Fruit fly (Drosophila melanogaster) whole organism, embryonic: ENCODE measurements around the gene mirr.

ENCODE experiments used
- ATbp ChIP-seq: fragments of 200-800 bp; sonication (Bioruptor generic); optimal IDR thresholded peaks from 2 replicates; lab custom pipeline; 2017; ENCODE audit warnings: missing biosample characterization, mild to moderate bottlenecking, missing genetic modification characterization, missing genetic modification reagents
- Blimp-1 ChIP-seq: fragments of 200-800 bp; sonication (Bioruptor generic); optimal IDR thresholded peaks from 3 replicates; lab custom pipeline; 2018; ENCODE audit warnings: missing biosample characterization, missing genetic modification characterization, mild to moderate bottlenecking, moderate library complexity, missing genetic modification reagents
- CG11695 ChIP-seq: fragments of 200-800 bp; sonication (Bioruptor generic); IDR thresholded peaks from 3 replicates; pipeline ENCODE4 v1.3.6; 2022; ENCODE audit warnings: missing biosample characterization, missing genetic modification characterization
- CG11723 ChIP-seq: fragments of 200-800 bp; sonication (Bioruptor generic); optimal IDR thresholded peaks from 2 replicates; lab custom pipeline; 2017; ENCODE audit warnings: missing biosample characterization, mild to moderate bottlenecking, missing genetic modification characterization
- CG12659 ChIP-seq: fragments of 200-800 bp; sonication (Bioruptor generic); optimal IDR thresholded peaks from 3 replicates; lab custom pipeline; 2017; ENCODE audit warnings: mild to moderate bottlenecking, missing biosample characterization, missing genetic modification reagents, missing genetic modification characterization
- CG1529 ChIP-seq: fragments of 200-800 bp; sonication (Bioruptor generic); optimal IDR thresholded peaks from 3 replicates; lab custom pipeline; 2018; ENCODE audit warnings: missing biosample characterization, missing genetic modification characterization
- CG17186 ChIP-seq: fragments of 200-800 bp; sonication (Bioruptor generic); optimal IDR thresholded peaks from 3 replicates; lab custom pipeline; 2017; ENCODE audit warnings: missing biosample characterization, missing genetic modification reagents, missing genetic modification characterization
- CG17361 ChIP-seq: fragments of 200-800 bp; sonication (Bioruptor generic); IDR thresholded peaks from 3 replicates; pipeline ENCODE4 v1.3.6; 2022; ENCODE audit warnings: missing biosample characterization, missing genetic modification characterization
- CG17385 ChIP-seq: fragments of 200-800 bp; sonication (Bioruptor generic); optimal IDR thresholded peaks from 3 replicates; lab custom pipeline; 2018; ENCODE audit warnings: missing biosample characterization, mild to moderate bottlenecking, missing genetic modification characterization
- CG17802 ChIP-seq: fragments of 200-800 bp; sonication (Bioruptor generic); optimal IDR thresholded peaks from 2 replicates; lab custom pipeline; 2018; ENCODE audit warnings: missing biosample characterization, mild to moderate bottlenecking, missing genetic modification characterization, moderate library complexity
- CG1792 ChIP-seq: fragments of 200-800 bp; sonication (Bioruptor generic); optimal IDR thresholded peaks from 2 replicates; lab custom pipeline; 2016; ENCODE audit warnings: missing biosample characterization, missing genetic modification characterization
- CG18262 ChIP-seq: fragments of 200-800 bp; optimal IDR thresholded peaks from 3 replicates; lab custom pipeline; 2019; ENCODE audit warnings: missing biosample characterization, mild to moderate bottlenecking, missing genetic modification characterization, moderate library complexity
- CG2875 ChIP-seq: fragments of 200-800 bp; sonication (Bioruptor generic); optimal IDR thresholded peaks from 2 replicates; lab custom pipeline; 2017; ENCODE audit warnings: missing biosample characterization, mild to moderate bottlenecking, missing genetic modification characterization, missing genetic modification reagents
- CG30431 ChIP-seq: fragments of 200-800 bp; sonication (Bioruptor generic); optimal IDR thresholded peaks from 2 replicates; lab custom pipeline; 2017; ENCODE audit warnings: missing biosample characterization, missing genetic modification characterization
- CG31365 ChIP-seq: fragments of 200-800 bp; sonication (Bioruptor generic); optimal IDR thresholded peaks from 2 replicates; lab custom pipeline; 2018; ENCODE audit warnings: missing biosample characterization, mild to moderate bottlenecking, missing genetic modification characterization
- CG8359 ChIP-seq: fragments of 200-800 bp; sonication (Bioruptor generic); optimal IDR thresholded peaks from 2 replicates; lab custom pipeline; 2017; ENCODE audit warnings: missing biosample characterization, mild to moderate bottlenecking, missing genetic modification characterization, borderline replicate concordance
- CG9797 ChIP-seq: fragments of 200-800 bp; sonication (Bioruptor generic); optimal IDR thresholded peaks from 3 replicates; lab custom pipeline; 2018; ENCODE audit warnings: missing biosample characterization, mild to moderate bottlenecking, missing genetic modification characterization
- Camta ChIP-seq: fragments of 200-800 bp; sonication (Bioruptor generic); optimal IDR thresholded peaks from 2 replicates; lab custom pipeline; 2016; ENCODE audit warnings: missing biosample characterization, missing genetic modification characterization
- D19A ChIP-seq: fragments of 200-800 bp; optimal IDR thresholded peaks from 3 replicates; lab custom pipeline; 2019; ENCODE audit warnings: missing biosample characterization, mild to moderate bottlenecking, missing genetic modification characterization, moderate library complexity
- Dll ChIP-seq: fragments of 200-800 bp; sonication (Bioruptor generic); IDR thresholded peaks from 4 replicates; pipeline ENCODE4 v1.3.6; 2022; ENCODE audit warnings: missing biosample characterization, missing genetic modification characterization; ENCODE audit not compliant: partially characterized antibody
- HmgZ ChIP-seq: fragments of 200-800 bp; sonication (Bioruptor generic); optimal IDR thresholded peaks from 2 replicates; lab custom pipeline; 2018; ENCODE audit warnings: missing biosample characterization, mild to moderate bottlenecking, missing genetic modification characterization
- Kr ChIP-seq: fragments of 200-800 bp; sonication (Bioruptor generic); optimal IDR thresholded peaks from 2 replicates; lab custom pipeline; 2017; ENCODE audit warnings: missing biosample characterization, mild to moderate bottlenecking, missing genetic modification characterization
- Lhr ChIP-seq: fragments of 200-800 bp; sonication (Bioruptor generic); optimal IDR thresholded peaks from 3 replicates; lab custom pipeline; 2017; ENCODE audit warnings: mild to moderate bottlenecking, missing biosample characterization, missing genetic modification reagents, missing genetic modification characterization
- Mes4 ChIP-seq: fragments of 200-800 bp; sonication (Bioruptor generic); optimal IDR thresholded peaks from 2 replicates; lab custom pipeline; 2016; ENCODE audit warnings: missing biosample characterization, missing genetic modification characterization
- Myb ChIP-seq: fragments of 200-800 bp; sonication (Bioruptor generic); optimal IDR thresholded peaks from 2 replicates; lab custom pipeline; 2016; ENCODE audit warnings: missing biosample characterization, missing genetic modification characterization
- NK7.1 ChIP-seq: fragments of 200-800 bp; sonication (Bioruptor generic); optimal IDR thresholded peaks from 3 replicates; lab custom pipeline; 2016; ENCODE audit warnings: missing biosample characterization, missing genetic modification characterization
- Optix ChIP-seq: fragments of 200-800 bp; sonication (Bioruptor generic); IDR thresholded peaks from 3 replicates; pipeline ENCODE4 v1.3.6; 2022; ENCODE audit warnings: missing biosample characterization, missing genetic modification characterization
- PHDP ChIP-seq: fragments of 200-800 bp; sonication (Bioruptor generic); optimal IDR thresholded peaks from 3 replicates; lab custom pipeline; 2018; ENCODE audit warnings: missing biosample characterization, mild to moderate bottlenecking, missing genetic modification characterization, moderate library complexity
- Ravus ChIP-seq: fragments of 200-800 bp; sonication (Bioruptor generic); IDR thresholded peaks from 2 replicates; pipeline ENCODE4 v1.3.6; 2022; ENCODE audit warnings: missing biosample characterization, missing genetic modification characterization
- ash1 ChIP-seq: fragments of 200-800 bp; sonication (Bioruptor generic); optimal IDR thresholded peaks from 2 replicates; lab custom pipeline; 2018; ENCODE audit warnings: missing biosample characterization, mild to moderate bottlenecking, missing genetic modification characterization
- ci ChIP-seq: fragments of 200-800 bp; sonication (Bioruptor generic); IDR thresholded peaks from 3 replicates; pipeline ENCODE4 v1.3.6; 2022; ENCODE audit warnings: missing biosample characterization, missing genetic modification characterization
- croc ChIP-seq: fragments of 200-800 bp; sonication (Bioruptor generic); conservative IDR thresholded peaks from 3 replicates; pipeline ENCODE4 v1.3.6; 2022; ENCODE audit warnings: missing biosample characterization, missing genetic modification characterization
- fd3F ChIP-seq: fragments of 200-800 bp; sonication (Bioruptor generic); optimal IDR thresholded peaks from 2 replicates; lab custom pipeline; 2018; ENCODE audit warnings: missing biosample characterization, mild to moderate bottlenecking, missing genetic modification characterization, moderate library complexity
- gcm ChIP-seq: fragments of 200-800 bp; sonication (Bioruptor generic); optimal IDR thresholded peaks from 2 replicates; lab custom pipeline; 2019; ENCODE audit warnings: missing biosample characterization, mild to moderate bottlenecking, missing genetic modification characterization, moderate library complexity
- kah ChIP-seq: fragments of 200-800 bp; sonication (Bioruptor generic); optimal IDR thresholded peaks from 2 replicates; lab custom pipeline; 2018; ENCODE audit warnings: missing biosample characterization, mild to moderate bottlenecking, missing genetic modification characterization
- kni ChIP-seq: fragments of 200-800 bp; sonication (Bioruptor generic); optimal IDR thresholded peaks from 3 replicates; lab custom pipeline; 2017; ENCODE audit warnings: mild to moderate bottlenecking, missing biosample characterization, missing genetic modification reagents, missing genetic modification characterization
- lov ChIP-seq, 2 experiments: fragments of 200-800 bp in 1 of 2; fragments of >200 bp in 1 of 2; sonication (Bioruptor generic) in 1 of 2; IDR thresholded peaks in 1 of 2; optimal IDR thresholded peaks in 1 of 2; 2 replicates in 1 of 2; 3 replicates in 1 of 2; pipeline versions ENCODE4 v1.3.6 to Lab custom; 2017 to 2022; ENCODE audit warnings: missing biosample characterization in 1 of 2, missing genetic modification characterization in 1 of 2
- onecut ChIP-seq: fragments of 200-800 bp; sonication (Bioruptor generic); IDR thresholded peaks from 2 replicates; pipeline ENCODE4 v1.3.6; 2022; ENCODE audit warnings: missing biosample characterization, missing genetic modification characterization
- p53 ChIP-seq: fragments of 200-800 bp; sonication (Bioruptor generic); optimal IDR thresholded peaks from 2 replicates; lab custom pipeline; 2016; ENCODE audit warnings: missing biosample characterization, missing genetic modification characterization
- pb ChIP-seq: fragments of 200-800 bp; sonication (Bioruptor generic); optimal IDR thresholded peaks from 3 replicates; lab custom pipeline; 2016; ENCODE audit warnings: missing biosample characterization, missing genetic modification characterization
- pzg ChIP-seq: fragments of 200-800 bp; sonication (Bioruptor generic); optimal IDR thresholded peaks from 3 replicates; lab custom pipeline; 2018; ENCODE audit warnings: missing biosample characterization, mild to moderate bottlenecking, missing genetic modification characterization, moderate library complexity
- sc ChIP-seq, 3 experiments: fragments of >200 bp in 2 of 3; fragments of 200-800 bp in 1 of 3; sonication (Bioruptor generic) in 1 of 3; optimal IDR thresholded peaks; 2 replicates in 2 of 3; 3 replicates in 1 of 3; lab custom pipeline; 2017; ENCODE audit warnings: mild to moderate bottlenecking in 1 of 3, missing biosample characterization in 1 of 3, missing genetic modification characterization in 1 of 3, missing genetic modification reagents in 1 of 3
- sens-2 ChIP-seq: fragments of 200-800 bp; sonication (Bioruptor generic); IDR thresholded peaks from 2 replicates; pipeline ENCODE4 v1.3.6; 2022; ENCODE audit warnings: missing biosample characterization, missing genetic modification characterization
- slp2 ChIP-seq: fragments of 200-800 bp; sonication (Bioruptor generic); optimal IDR thresholded peaks from 2 replicates; lab custom pipeline; 2016; ENCODE audit warnings: missing biosample characterization, missing genetic modification characterization
- sob ChIP-seq: fragments of 200-800 bp; sonication (Bioruptor generic); IDR thresholded peaks from 2 replicates; pipeline ENCODE4 v1.3.6; 2022; ENCODE audit warnings: missing biosample characterization, missing genetic modification characterization
- tll ChIP-seq, 2 experiments: fragments of 200-800 bp in 1 of 2; fragments of >200 bp in 1 of 2; sonication (Bioruptor generic) in 1 of 2; optimal IDR thresholded peaks; 2 replicates each; lab custom pipeline; 2017 to 2019; ENCODE audit warnings: missing biosample characterization in 2 of 2, missing genetic modification characterization in 2 of 2, mild to moderate bottlenecking in 1 of 2, moderate library complexity in 1 of 2
- zen ChIP-seq: fragments of 200-800 bp; sonication (Bioruptor generic); optimal IDR thresholded peaks from 3 replicates; lab custom pipeline; 2018; ENCODE audit warnings: missing biosample characterization, mild to moderate bottlenecking, missing genetic modification characterization, moderate library complexity
- zf30C ChIP-seq: fragments of 200-800 bp; sonication (Bioruptor generic); optimal IDR thresholded peaks from 3 replicates; lab custom pipeline; 2018; ENCODE audit warnings: missing biosample characterization, mild to moderate bottlenecking, missing genetic modification characterization

mirr gene

dm6 chr3L:12684690-12685089, 8.7 kb upstream of the mirr start:
- TF ChIP-seq CG17802 (tag; lab: Kevin White, UChicago), result no peak
- TF ChIP-seq Dll (GFP tag; lab: Robert Waterston, UW), result no peak
- 0 out of 3 replicates have a peak, but pooled peaks have one; percentile 12 for TF ChIP-seq croc (GFP tag; lab: Robert Waterston, UW)
- peak; percentile 45 for TF ChIP-seq CG1792 (GFP tag; lab: Kevin White, UChicago)
- TF ChIP-seq Mes4 (GFP tag; lab: Kevin White, UChicago), result peak; percentile 57
- TF ChIP-seq sc (optimal IDR thresholded peaks at IDR 0.05; lab: Kevin White, UChicago), result no peak
- peak; percentile 60 for TF ChIP-seq sc (GFP tag; optimal IDR thresholded peaks at IDR 0.05; lab: Kevin White, UChicago)
- no peak for TF ChIP-seq kah (GFP tag; lab: Kevin White, UChicago)
- TF ChIP-seq Optix, result peak; percentile 38; the same call in 1 of the 3 replicates
- peak; percentile 62 for TF ChIP-seq gcm (GFP tag; lab: Kevin White, UChicago)
- no peak for TF ChIP-seq zf30C
- peak; percentile 30 for TF ChIP-seq CG17186 (GFP tag; lab: Kevin White, UChicago)
- TF ChIP-seq CG1529 (GFP tag; lab: Kevin White, UChicago), result peak; percentile 51
- peak; percentile 55 for TF ChIP-seq Blimp-1 (GFP tag; lab: Kevin White, UChicago)
- no peak for TF ChIP-seq pb (GFP tag; lab: Kevin White, UChicago)
- peak; percentile 73 for TF ChIP-seq ATbp (GFP tag; lab: Kevin White, UChicago)
- TF ChIP-seq CG12659 (GFP tag; lab: Kevin White, UChicago), result peak; percentile 5
- TF ChIP-seq CG17361 (GFP tag; lab: Robert Waterston, UW), result 0 out of 3 replicates have a peak, but pooled peaks have one; percentile 19
- TF ChIP-seq Camta (GFP tag; lab: Kevin White, UChicago), result peak; percentile 54
- TF ChIP-seq kni (GFP tag; lab: Kevin White, UChicago), result peak; percentile 85
- 0 out of 2 replicates have a peak, but pooled peaks have one; percentile 40 for TF ChIP-seq sens-2 (GFP tag; lab: Robert Waterston, UW)
- peak; percentile 39 for TF ChIP-seq CG31365 (tag; lab: Kevin White, UChicago)
- peak; percentile 14 for TF ChIP-seq CG17385 (GFP tag; lab: Kevin White, UChicago)
- TF ChIP-seq Ravus (GFP tag; lab: Robert Waterston, UW), result no peak
- TF ChIP-seq CG9797 (GFP tag; lab: Kevin White, UChicago), result no peak
- peak; percentile 33; the same call in 1 of the 2 replicates for TF ChIP-seq onecut
- TF ChIP-seq tll (GFP tag; optimal IDR thresholded peaks at IDR 0.05; lab: Kevin White, UChicago), result peak in 1 of 2 experiments; percentile 65
- no peak for TF ChIP-seq ash1 (GFP tag; lab: Kevin White, UChicago)
- peak; percentile 1 for TF ChIP-seq CG11723 (GFP tag; lab: Kevin White, UChicago)
- TF ChIP-seq CG8359 (GFP tag; lab: Kevin White, UChicago), result peak; percentile 73
- TF ChIP-seq CG2875 (GFP tag; lab: Kevin White, UChicago), result peak; percentile 73
- TF ChIP-seq ci (GFP tag; lab: Robert Waterston, UW), result peak; percentile 81
- TF ChIP-seq pzg (GFP tag; lab: Kevin White, UChicago), result no peak
- peak; percentile 40; the same call in 1 of the 3 replicates for TF ChIP-seq CG11695 (GFP tag; lab: Robert Waterston, UW)
- no peak for TF ChIP-seq Myb
- TF ChIP-seq Kr (GFP tag; lab: Kevin White, UChicago), result peak; percentile 83
- no peak for TF ChIP-seq sob (GFP tag; lab: Robert Waterston, UW)
- peak; percentile 17 for TF ChIP-seq slp2 (GFP tag; lab: Kevin White, UChicago)
- peak; percentile 33 for TF ChIP-seq D19A
- peak; percentile 59 for TF ChIP-seq CG18262 (tag; lab: Kevin White, UChicago)
- no peak for TF ChIP-seq p53 (GFP tag; lab: Kevin White, UChicago)
- no peak for TF ChIP-seq fd3F
- TF ChIP-seq zen (tag; lab: Kevin White, UChicago), result peak; percentile 48
- TF ChIP-seq PHDP (tag; lab: Kevin White, UChicago), result peak; percentile 1
- peak; percentile 44 for TF ChIP-seq Lhr (GFP tag; lab: Kevin White, UChicago)
- TF ChIP-seq CG30431 (GFP tag; lab: Kevin White, UChicago), result peak; percentile 13
- peak; percentile 4 for TF ChIP-seq HmgZ (tag; lab: Kevin White, UChicago)
- TF ChIP-seq NK7.1 (GFP tag; lab: Kevin White, UChicago), result no peak
- no peak for TF ChIP-seq lov (optimal IDR thresholded peaks at IDR 0.05; lab: Kevin White, UChicago)
- peak; percentile 75; the same call in 1 of the 3 replicates for TF ChIP-seq lov (GFP tag; IDR thresholded peaks at IDR 0.05; lab: Robert Waterston, UW)
